Fruit fly (Drosophila melanogaster) whole organism, embryonic: Measurements from ENCODE around the gene CG3078.
A peak's percentile ranks its signal among the peaks of the same experiment; 100 is the strongest.

Experiments used
- Bdp1 ChIP-seq: fragments of 200-800 bp; sonication (Bioruptor generic); optimal IDR thresholded peaks from 3 replicates; lab custom pipeline; 2016; ENCODE audit warnings: missing biosample characterization, missing genetic modification characterization
- CG10979 ChIP-seq: fragments of 200-800 bp; sonication (Bioruptor generic); optimal IDR thresholded peaks from 2 replicates; lab custom pipeline; 2018; ENCODE audit warnings: missing biosample characterization, mild to moderate bottlenecking, missing genetic modification characterization, moderate library complexity
- CG14050 ChIP-seq: fragments of 200-800 bp; sonication (Bioruptor generic); IDR thresholded peaks from 3 replicates; pipeline ENCODE4 v1.3.6; 2022; ENCODE audit warnings: missing biosample characterization, missing genetic modification characterization
- CG14710 ChIP-seq: fragments of 200-800 bp; sonication (Bioruptor generic); optimal IDR thresholded peaks from 3 replicates; lab custom pipeline; 2019; ENCODE audit warnings: missing biosample characterization, mild to moderate bottlenecking, missing genetic modification characterization, moderate library complexity
- CG1602 ChIP-seq: fragments of 200-800 bp; sonication (Bioruptor generic); optimal IDR thresholded peaks from 3 replicates; lab custom pipeline; 2016; ENCODE audit warnings: missing biosample characterization, missing genetic modification characterization
- CG17568 ChIP-seq: fragments of 200-800 bp; sonication (Bioruptor generic); optimal IDR thresholded peaks from 2 replicates; lab custom pipeline; 2018; ENCODE audit warnings: missing biosample characterization, mild to moderate bottlenecking, missing genetic modification characterization, moderate library complexity
- CG17802 ChIP-seq: fragments of 200-800 bp; sonication (Bioruptor generic); optimal IDR thresholded peaks from 2 replicates; lab custom pipeline; 2018; ENCODE audit warnings: missing biosample characterization, mild to moderate bottlenecking, missing genetic modification characterization, moderate library complexity
- CG17912 ChIP-seq: fragments of 200-800 bp; sonication (Bioruptor generic); optimal IDR thresholded peaks from 2 replicates; lab custom pipeline; 2018; ENCODE audit warnings: missing biosample characterization, mild to moderate bottlenecking, missing genetic modification characterization
- CG2199 ChIP-seq: fragments of 200-800 bp; sonication (Bioruptor generic); IDR thresholded peaks from 3 replicates; pipeline ENCODE4 v1.3.6; 2022; ENCODE audit warnings: missing biosample characterization, missing genetic modification characterization
- CG2202 ChIP-seq: fragments of 200-800 bp; sonication (Bioruptor generic); optimal IDR thresholded peaks from 2 replicates; lab custom pipeline; 2018; ENCODE audit warnings: missing biosample characterization, mild to moderate bottlenecking, missing genetic modification characterization
- CG3163 ChIP-seq: fragments of 200-800 bp; sonication (Bioruptor generic); optimal IDR thresholded peaks from 3 replicates; lab custom pipeline; 2016; ENCODE audit warnings: missing biosample characterization, missing genetic modification characterization
- CG34224 ChIP-seq: fragments of 200-800 bp; sonication (Bioruptor generic); IDR thresholded peaks from 3 replicates; pipeline ENCODE4 v1.3.6; 2022; ENCODE audit warnings: missing biosample characterization, missing genetic modification characterization; ENCODE audit not compliant: partially characterized antibody
- CG6683 ChIP-seq: fragments of 200-800 bp; sonication (Bioruptor generic); optimal IDR thresholded peaks from 2 replicates; lab custom pipeline; 2017; ENCODE audit warnings: missing biosample characterization, mild to moderate bottlenecking, missing genetic modification characterization, missing genetic modification reagents
- CG6813 ChIP-seq: fragments of 200-800 bp; sonication (Bioruptor generic); optimal IDR thresholded peaks from 2 replicates; lab custom pipeline; 2017; ENCODE audit warnings: missing biosample characterization, missing genetic modification characterization, mild to moderate bottlenecking, moderate library complexity, missing genetic modification reagents
- CG8765 ChIP-seq: fragments of 200-800 bp; sonication (Bioruptor generic); IDR thresholded peaks from 2 replicates; pipeline ENCODE4 v1.3.6; 2022; ENCODE audit warnings: missing biosample characterization, missing genetic modification characterization
- CG9609 ChIP-seq: fragments of 200-800 bp; sonication (Bioruptor generic); optimal IDR thresholded peaks from 3 replicates; lab custom pipeline; 2016; ENCODE audit warnings: missing biosample characterization, missing genetic modification characterization
- CrebB ChIP-seq: fragments of 200-800 bp; sonication (Bioruptor generic); optimal IDR thresholded peaks from 3 replicates; lab custom pipeline; 2018; ENCODE audit warnings: missing biosample characterization, mild to moderate bottlenecking, missing genetic modification characterization
- D19B ChIP-seq: fragments of 200-800 bp; sonication (Bioruptor generic); optimal IDR thresholded peaks from 2 replicates; lab custom pipeline; 2017; ENCODE audit warnings: missing biosample characterization, mild to moderate bottlenecking, missing genetic modification characterization
- Doc2 ChIP-seq: fragments of 200-800 bp; sonication (Bioruptor generic); IDR thresholded peaks from 2 replicates; pipeline ENCODE4 v1.3.6; 2022; ENCODE audit warnings: missing biosample characterization, missing genetic modification characterization
- E2f2 ChIP-seq: fragments of 200-800 bp; sonication (Bioruptor generic); IDR thresholded peaks from 2 replicates; pipeline ENCODE4 v1.3.6; 2022; ENCODE audit warnings: missing biosample characterization, missing genetic modification characterization
- Eip74EF ChIP-seq, 2 experiments: fragments of 200-800 bp in 1 of 2; fragments of >200 bp in 1 of 2; sonication (Bioruptor generic) in 1 of 2; optimal IDR thresholded peaks; 2 replicates each; lab custom pipeline; 2017 to 2019; ENCODE audit warnings: missing biosample characterization in 2 of 2, missing genetic modification characterization in 2 of 2, mild to moderate bottlenecking in 1 of 2, moderate library complexity in 1 of 2
- Elba2 ChIP-seq: fragments of 200-800 bp; sonication (Bioruptor generic); optimal IDR thresholded peaks from 3 replicates; lab custom pipeline; 2016; ENCODE audit warnings: missing biosample characterization, missing genetic modification characterization
- Ets65A ChIP-seq: fragments of 200-800 bp; sonication (Bioruptor generic); peaks from one replicate; lab custom pipeline; 2016; ENCODE audit warnings: missing biosample characterization, missing genetic modification characterization
- Gsc ChIP-seq: fragments of 200-800 bp; sonication (Bioruptor generic); IDR thresholded peaks from 2 replicates; pipeline ENCODE4 v1.3.6; 2022; ENCODE audit warnings: missing biosample characterization, missing genetic modification characterization
- Hey ChIP-seq: fragments of 200-800 bp; sonication (Bioruptor generic); optimal IDR thresholded peaks from 3 replicates; lab custom pipeline; 2018; ENCODE audit warnings: missing biosample characterization, mild to moderate bottlenecking, missing genetic modification characterization
- HmgD ChIP-seq: fragments of 200-800 bp; sonication (Bioruptor generic); optimal IDR thresholded peaks from 3 replicates; lab custom pipeline; 2016; ENCODE audit warnings: missing biosample characterization, missing genetic modification characterization
- Hr78 ChIP-seq, 2 experiments: fragments of 200-800 bp in 1 of 2; fragments of >200 bp in 1 of 2; sonication (Bioruptor generic) in 1 of 2; optimal IDR thresholded peaks; 2 replicates each; lab custom pipeline; 2017 to 2019; ENCODE audit warnings: missing biosample characterization in 2 of 2, missing genetic modification characterization in 2 of 2, mild to moderate bottlenecking in 1 of 2, moderate library complexity in 1 of 2
- Jarid2 ChIP-seq: fragments of 200-800 bp; sonication (Bioruptor generic); optimal IDR thresholded peaks from 3 replicates; lab custom pipeline; 2017; ENCODE audit warnings: mild to moderate bottlenecking, missing biosample characterization, missing genetic modification reagents, missing genetic modification characterization
- Mad ChIP-seq: fragments of 200-800 bp; sonication (Bioruptor generic); optimal IDR thresholded peaks from 2 replicates; lab custom pipeline; 2016; ENCODE audit warnings: missing biosample characterization, missing genetic modification characterization
- NFAT ChIP-seq: fragments of 200-800 bp; sonication (Bioruptor generic); IDR thresholded peaks from 2 replicates; pipeline ENCODE4 v1.3.6; 2022; ENCODE audit warnings: missing biosample characterization, missing genetic modification characterization
- NfI ChIP-seq: fragments of 200-800 bp; sonication (Bioruptor generic); optimal IDR thresholded peaks from 3 replicates; lab custom pipeline; 2018; ENCODE audit warnings: missing biosample characterization, mild to moderate bottlenecking, missing genetic modification characterization, moderate library complexity
- Rfx ChIP-seq: fragments of 200-800 bp; sonication (Bioruptor generic); IDR thresholded peaks from 2 replicates; pipeline ENCODE4 v1.3.6; 2022; ENCODE audit warnings: missing biosample characterization, missing genetic modification characterization
- Tbp ChIP-seq: fragments of >200 bp; optimal IDR thresholded peaks from 2 replicates; lab custom pipeline; 2018; ENCODE audit warnings: missing biosample characterization, missing genetic modification characterization
- bab2 ChIP-seq: fragments of 200-800 bp; sonication (Bioruptor generic); optimal IDR thresholded peaks from 2 replicates; lab custom pipeline; 2016; ENCODE audit warnings: missing biosample characterization, missing genetic modification characterization
- bigmax ChIP-seq: fragments of 200-800 bp; sonication (Bioruptor generic); optimal IDR thresholded peaks from 2 replicates; lab custom pipeline; 2018; ENCODE audit warnings: missing biosample characterization, mild to moderate bottlenecking, missing genetic modification characterization
- cas ChIP-seq: fragments of 200-800 bp; sonication (Bioruptor generic); IDR thresholded peaks from 2 replicates; pipeline ENCODE4 v1.3.6; 2022; ENCODE audit warnings: missing biosample characterization, missing genetic modification characterization
- croc ChIP-seq: fragments of 200-800 bp; sonication (Bioruptor generic); conservative IDR thresholded peaks from 3 replicates; pipeline ENCODE4 v1.3.6; 2022; ENCODE audit warnings: missing biosample characterization, missing genetic modification characterization
- dan ChIP-seq: fragments of 200-800 bp; sonication (Bioruptor generic); IDR thresholded peaks from 2 replicates; pipeline ENCODE4 v1.3.6; 2022; ENCODE audit warnings: missing biosample characterization, missing genetic modification characterization
- dati ChIP-seq: fragments of 200-800 bp; sonication (Bioruptor generic); IDR thresholded peaks from 2 replicates; pipeline ENCODE4 v1.3.6; 2022; ENCODE audit warnings: missing biosample characterization, missing genetic modification characterization
- emc ChIP-seq: fragments of 200-800 bp; sonication (Bioruptor generic); optimal IDR thresholded peaks from 2 replicates; lab custom pipeline; 2016; ENCODE audit warnings: missing biosample characterization, missing genetic modification characterization
- exex ChIP-seq: fragments of 200-800 bp; sonication (Bioruptor generic); optimal IDR thresholded peaks from 4 replicates; lab custom pipeline; 2018; ENCODE audit warnings: missing biosample characterization, mild to moderate bottlenecking, missing genetic modification characterization, moderate library complexity
- fd3F ChIP-seq: fragments of 200-800 bp; sonication (Bioruptor generic); optimal IDR thresholded peaks from 2 replicates; lab custom pipeline; 2018; ENCODE audit warnings: missing biosample characterization, mild to moderate bottlenecking, missing genetic modification characterization, moderate library complexity
- hth ChIP-seq: fragments of >200 bp; optimal IDR thresholded peaks from 2 replicates; lab custom pipeline; 2017; ENCODE audit warnings: inconsistent platforms
- lbe ChIP-seq: fragments of 200-800 bp; sonication (Bioruptor generic); optimal IDR thresholded peaks from 2 replicates; lab custom pipeline; 2016; ENCODE audit warnings: missing biosample characterization, mild to moderate bottlenecking, missing genetic modification characterization
- mirr ChIP-seq: fragments of 200-800 bp; sonication (Bioruptor generic); optimal IDR thresholded peaks from 3 replicates; lab custom pipeline; 2018; ENCODE audit warnings: missing biosample characterization, mild to moderate bottlenecking, missing genetic modification characterization
- scrt ChIP-seq: fragments of 200-800 bp; sonication (Bioruptor generic); optimal IDR thresholded peaks from 2 replicates; lab custom pipeline; 2018; ENCODE audit warnings: missing biosample characterization, mild to moderate bottlenecking, missing genetic modification characterization, moderate library complexity
- sqz ChIP-seq: fragments of 200-800 bp; sonication (Bioruptor generic); optimal IDR thresholded peaks from 3 replicates; lab custom pipeline; 2018; ENCODE audit warnings: missing biosample characterization, mild to moderate bottlenecking, missing genetic modification characterization
- z ChIP-seq: fragments of 200-800 bp; sonication (Bioruptor generic); IDR thresholded peaks from 3 replicates; pipeline ENCODE4 v1.3.6; 2022; ENCODE audit warnings: missing biosample characterization, missing genetic modification characterization
- zen2 ChIP-seq: fragments of 200-800 bp; sonication (Bioruptor generic); IDR thresholded peaks from 3 replicates; pipeline ENCODE4 v1.3.6; 2022; ENCODE audit warnings: missing biosample characterization, missing genetic modification characterization; ENCODE audit not compliant: partially characterized antibody

Gene CG3078

dm6 chrX:2300293-2301068 is 40.8 kb upstream of the CG3078 start (continued):
- TF ChIP-seq CG9609 (GFP tag; lab: Kevin White, UChicago) (peak; percentile 91), dati (GFP tag; lab: Robert Waterston, UW) (peak; percentile 95), Ets65A (GFP tag; lab: Kevin White, UChicago) (peak; percentile 98), hth (lab: Kevin White, UChicago) (no peak), CrebB (peak; percentile 94), Hr78 (GFP tag; optimal IDR thresholded peaks at IDR 0.05; lab: Kevin White, UChicago) (peak in 1 of 2 experiments; percentile 84), CG14710 (tag; lab: Kevin White, UChicago) (peak; percentile 81), Eip74EF (GFP tag; optimal IDR thresholded peaks at IDR 0.05; lab: Kevin White, UChicago) (peak in 1 of 2 experiments; percentile 93), Mad (GFP tag; lab: Kevin White, UChicago) (peak; percentile 93), CG34224 (GFP tag; lab: Robert Waterston, UW) (no peak), E2f2 (GFP tag; lab: Robert Waterston, UW) (peak; percentile 83), CG17912 (GFP tag; lab: Kevin White, UChicago) (peak; percentile 75), HmgD (GFP tag; lab: Kevin White, UChicago) (peak; percentile 74), CG6683 (peak; percentile 85), CG10979 (tag; lab: Kevin White, UChicago) (peak; percentile 93), CG1602 (GFP tag; lab: Kevin White, UChicago) (peak; percentile 90), Tbp (GFP tag; lab: Kevin White, UChicago) (no peak), Rfx (peak; percentile 97), D19B (GFP tag; lab: Kevin White, UChicago) (peak; percentile 75), cas (peak; percentile 82), dan (peak; percentile 82), CG3163 (GFP tag; lab: Kevin White, UChicago) (peak; percentile 64), Bdp1 (GFP tag; lab: Kevin White, UChicago) (peak; percentile 89), exex (tag; lab: Kevin White, UChicago) (peak; percentile 58), CG2202 (peak; percentile 83), scrt (peak; percentile 86), Doc2 (GFP tag; lab: Robert Waterston, UW) (peak; percentile 73), z (GFP tag; lab: Robert Waterston, UW) (no peak), emc (GFP tag; lab: Kevin White, UChicago) (peak; percentile 79), fd3F (GFP tag; lab: Kevin White, UChicago) (peak; percentile 94), sqz (GFP tag; lab: Kevin White, UChicago) (peak; percentile 85), CG2199 (GFP tag; lab: Robert Waterston, UW) (peak; percentile 98), bab2 (GFP tag; lab: Kevin White, UChicago) (peak; percentile 93), CG8765 (GFP tag; lab: Robert Waterston, UW) (peak; percentile 87), NfI (peak; percentile 96), Jarid2 (GFP tag; lab: Kevin White, UChicago) (peak; percentile 83), croc (GFP tag; lab: Robert Waterston, UW) (peak; percentile 94), zen2 (no peak), Elba2 (peak; percentile 22), bigmax (GFP tag; lab: Kevin White, UChicago) (peak; percentile 44), mirr (peak; percentile 75), Gsc (peak; percentile 94), CG17802 (tag; lab: Kevin White, UChicago) (peak; percentile 88), CG14050 (GFP tag; lab: Robert Waterston, UW) (peak; percentile 98), CG17568 (peak; percentile 94), CG6813 (GFP tag; lab: Kevin White, UChicago) (peak; percentile 92), NFAT (GFP tag; lab: Robert Waterston, UW) (peak; percentile 95), Hey (tag; lab: Kevin White, UChicago) (peak; percentile 84), lbe (peak; percentile 97)
